Fruit fly (Drosophila melanogaster): Measurements from ENCODE around the gene CG10375.

Gene CG10375

DNA sequence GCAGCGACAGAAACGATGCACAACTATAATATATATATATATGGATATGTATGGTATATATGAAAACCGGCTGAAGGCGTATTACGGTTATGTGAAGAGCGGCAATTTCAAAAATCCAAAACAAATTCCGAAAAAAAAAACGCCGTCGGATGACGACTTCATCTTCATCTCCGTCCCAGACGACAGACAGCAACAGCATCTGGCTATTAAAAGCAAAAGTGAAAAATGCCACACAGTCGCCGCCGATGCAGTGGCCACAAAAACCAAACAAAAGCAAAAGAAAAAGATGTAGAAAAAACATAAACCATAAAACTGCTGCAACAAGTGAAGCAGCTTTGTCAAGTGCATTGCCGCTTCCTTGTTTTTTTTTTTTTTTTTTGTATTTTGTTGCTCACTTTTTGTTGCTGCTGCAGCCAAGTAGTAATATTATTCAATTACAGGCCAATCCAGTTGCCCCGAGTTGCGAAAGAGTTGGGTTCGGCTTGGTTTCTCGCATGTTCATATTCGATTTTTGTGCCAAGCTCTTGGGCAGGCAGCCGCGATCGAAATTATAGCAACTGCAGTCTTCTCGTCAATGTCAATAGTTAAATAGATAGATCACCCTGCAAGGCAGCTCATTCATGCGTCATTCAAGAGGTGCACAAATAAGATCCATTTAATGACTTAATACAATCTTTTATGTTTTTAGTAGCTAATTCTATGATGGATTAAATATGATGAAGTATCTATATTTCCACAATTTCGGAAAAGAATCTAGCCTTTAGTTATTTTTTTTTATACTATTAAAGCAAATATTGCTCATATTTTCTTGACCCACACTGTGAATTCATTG, 32.7 kb upstream of the CG10375 start (continued):
- TF ChIP-seq cwo (GFP tag; optimal IDR thresholded peaks at IDR 0.05) (no peak), NFAT (GFP tag; IDR thresholded peaks at IDR 0.05) (no peak), CG1024 (GFP tag; IDR thresholded peaks at IDR 0.05) (no peak), esg (GFP tag; conservative IDR thresholded peaks at IDR 0.05) (no peak), Deaf1 (tag; optimal IDR thresholded peaks at IDR 0.05) (no peak), CG6654 (GFP tag; optimal IDR thresholded peaks at IDR 0.05) (no peak), CG11093 (GFP tag; IDR thresholded peaks at IDR 0.05) (no peak), CG12299 (tag; optimal IDR thresholded peaks at IDR 0.05) (no peak), CG31365 (tag; optimal IDR thresholded peaks at IDR 0.05) (no peak), Nf-YB (GFP tag; optimal IDR thresholded peaks at IDR 0.05) (no peak), CG2199 (GFP tag; IDR thresholded peaks at IDR 0.05) (0 out of 3 replicates have a peak, but pooled peaks have one; percentile 63), CG10462 (GFP tag; optimal IDR thresholded peaks at IDR 0.05) (no peak), sr (GFP tag; IDR thresholded peaks at IDR 0.05) (no peak), zf30C (GFP tag; optimal IDR thresholded peaks at IDR 0.05) (no peak), Oli (tag; optimal IDR thresholded peaks at IDR 0.05) (peak; percentile 27), insv (GFP tag; optimal IDR thresholded peaks at IDR 0.05) (no peak), corto (GFP tag; optimal IDR thresholded peaks at IDR 0.05) (no peak), CG1602 (GFP tag; optimal IDR thresholded peaks at IDR 0.05) (no peak), CG8924 (tag; optimal IDR thresholded peaks at IDR 0.05) (no peak), Taf1 (GFP tag; IDR thresholded peaks at IDR 0.05) (no peak), crp (GFP tag; optimal IDR thresholded peaks at IDR 0.05) (no peak), Blimp-1 (GFP tag; optimal IDR thresholded peaks at IDR 0.05) (peak; percentile 92), cas (GFP tag; IDR thresholded peaks at IDR 0.05) (no peak), CG11085 (GFP tag; IDR thresholded peaks at IDR 0.05) (no peak), bcd (GFP tag; optimal IDR thresholded peaks at IDR 0.05) (no peak), Ets97D (GFP tag; optimal IDR thresholded peaks at IDR 0.05) (no peak), CG15269 (tag; optimal IDR thresholded peaks at IDR 0.05) (peak; percentile 31), chm (GFP tag; IDR thresholded peaks at IDR 0.05) (no peak), CG13624 (GFP tag; optimal IDR thresholded peaks at IDR 0.05) (no peak), CG7928 (GFP tag; optimal IDR thresholded peaks at IDR 0.05) (no peak), Side (GFP tag; optimal IDR thresholded peaks at IDR 0.05) (no peak), sens-2 (GFP tag; IDR thresholded peaks at IDR 0.05) (no peak), Six4 (GFP tag; optimal IDR thresholded peaks at IDR 0.05) (no peak), mirr (GFP tag; optimal IDR thresholded peaks at IDR 0.05) (no peak), sc (optimal IDR thresholded peaks at IDR 0.05) (no peak), sc (GFP tag; optimal IDR thresholded peaks at IDR 0.05) (no peak), Ada2b (GFP tag; IDR thresholded peaks at IDR 0.05) (no peak), Sox102F (GFP tag; optimal IDR thresholded peaks at IDR 0.05) (peak; percentile 48), CG16779 (GFP tag; IDR thresholded peaks at IDR 0.05) (no peak), CG2889 (GFP tag; IDR thresholded peaks at IDR 0.05) (no peak), CG17568 (GFP tag; optimal IDR thresholded peaks at IDR 0.05) (no peak), TFAM (GFP tag; optimal IDR thresholded peaks at IDR 0.05) (no peak), sqz (GFP tag; optimal IDR thresholded peaks at IDR 0.05) (peak; percentile 25), tx (GFP tag; optimal IDR thresholded peaks at IDR 0.05) (no peak), Dek (tag; optimal IDR thresholded peaks at IDR 0.05) (no peak), ci (GFP tag; IDR thresholded peaks at IDR 0.05) (peak; percentile 40; the same call in 1 of the 3 replicates), ftz-f1 (GFP tag; optimal IDR thresholded peaks at IDR 0.05) (no peak), CG4328 (GFP tag; optimal IDR thresholded peaks at IDR 0.05) (no peak), CG17359 (tag; optimal IDR thresholded peaks at IDR 0.05) (peak; percentile 7), run (tag; optimal IDR thresholded peaks at IDR 0.05) (no peak)

Measured in whole organism, embryonic.